Worm (Caenorhabditis elegans) whole organism, L3 larva: ENCODE results near the gene let-721.

Source experiments
- R02D3.7 ChIP-seq: fragments of 150-350 bp; optimal IDR thresholded peaks from 2 replicates; lab custom pipeline; 2014; ENCODE audit warnings: missing biosample characterization, missing genetic modification characterization
- ZK546.5 ChIP-seq: sonication (generic microtip); optimal IDR thresholded peaks from 2 replicates; lab custom pipeline; 2017; ENCODE audit warnings: missing biosample characterization, missing genetic modification characterization
- aly-2 ChIP-seq: fragments of 150-350 bp; optimal IDR thresholded peaks from 2 replicates; lab custom pipeline; 2014; ENCODE audit warnings: missing biosample characterization, missing genetic modification characterization
- ceh-16 ChIP-seq: sonication (generic microtip); optimal IDR thresholded peaks from 2 replicates; lab custom pipeline; 2017; ENCODE audit warnings: missing biosample characterization, missing genetic modification characterization
- ceh-28 ChIP-seq: fragments of 150-350 bp; optimal IDR thresholded peaks from 2 replicates; lab custom pipeline; 2014; ENCODE audit warnings: missing biosample characterization, missing genetic modification reagents, missing genetic modification characterization
- ceh-82 ChIP-seq: fragments of 150-350 bp; optimal IDR thresholded peaks from 2 replicates; lab custom pipeline; 2014; ENCODE audit warnings: missing biosample characterization, missing genetic modification characterization
- ceh-9 ChIP-seq: sonication (generic microtip); optimal IDR thresholded peaks from 2 replicates; lab custom pipeline; 2018; ENCODE audit warnings: missing biosample characterization, missing genetic modification characterization
- daf-12 ChIP-seq: fragments of 150-350 bp; optimal IDR thresholded peaks from 2 replicates; lab custom pipeline; 2014; ENCODE audit warnings: missing biosample characterization, missing genetic modification reagents, missing genetic modification characterization
- egl-5 ChIP-seq: fragments of 150-350 bp; optimal IDR thresholded peaks from 2 replicates; lab custom pipeline; 2017; ENCODE audit warnings: missing biosample characterization, missing genetic modification reagents, missing genetic modification characterization, inconsistent platforms
- elt-1 ChIP-seq: fragments of 150-350 bp; optimal IDR thresholded peaks from 2 replicates; lab custom pipeline; 2014; ENCODE audit warnings: missing biosample characterization, missing genetic modification characterization
- elt-2 ChIP-seq: sonication (generic microtip); optimal IDR thresholded peaks from 2 replicates; lab custom pipeline; 2016; ENCODE audit warnings: missing genetic modification reagents, mild to moderate bottlenecking, missing genetic modification characterization, missing compliant biosample characterization
- elt-3 ChIP-seq, 3 experiments: fragments of 150-350 bp in 1 of 3; sonication (generic microtip) in 2 of 3; optimal IDR thresholded peaks; 2 replicates in 2 of 3; 4 replicates in 1 of 3; lab custom pipeline; 2014 to 2017; ENCODE audit warnings: missing biosample characterization in 3 of 3, missing genetic modification characterization in 3 of 3
- eor-1 ChIP-seq, 2 experiments: fragments of 150-350 bp; optimal IDR thresholded peaks; 2 replicates each; lab custom pipeline; 2014 to 2018; ENCODE audit warnings: missing biosample characterization in 2 of 2, missing genetic modification characterization in 2 of 2
- fkh-10 ChIP-seq: sonication (generic microtip); optimal IDR thresholded peaks from 2 replicates; lab custom pipeline; 2017; ENCODE audit warnings: missing biosample characterization, missing genetic modification reagents, missing genetic modification characterization
- fkh-2 ChIP-seq: fragments of 150-350 bp; optimal IDR thresholded peaks from 2 replicates; lab custom pipeline; 2014; ENCODE audit warnings: missing biosample characterization, missing genetic modification reagents, missing genetic modification characterization
- fos-1 ChIP-seq: fragments of 150-350 bp; optimal IDR thresholded peaks from 2 replicates; lab custom pipeline; 2014; ENCODE audit warnings: missing biosample characterization, missing genetic modification characterization
- hmg-11 ChIP-seq: sonication (generic microtip); optimal IDR thresholded peaks from 2 replicates; lab custom pipeline; 2016; ENCODE audit warnings: missing genetic modification characterization, missing compliant biosample characterization
- jun-1 ChIP-seq: fragments of 150-350 bp; optimal IDR thresholded peaks from 2 replicates; lab custom pipeline; 2014; ENCODE audit warnings: missing biosample characterization, missing genetic modification reagents, missing genetic modification characterization
- lin-15B ChIP-seq: fragments of 150-350 bp; optimal IDR thresholded peaks from 2 replicates; lab custom pipeline; 2014; ENCODE audit warnings: missing biosample characterization, missing genetic modification characterization
- lin-39 ChIP-seq: fragments of 150-350 bp; optimal IDR thresholded peaks from 2 replicates; lab custom pipeline; 2018; ENCODE audit warnings: missing biosample characterization, missing genetic modification reagents, missing genetic modification characterization
- lsy-12 ChIP-seq: sonication (generic microtip); optimal IDR thresholded peaks from 2 replicates; lab custom pipeline; 2016; ENCODE audit warnings: mild to moderate bottlenecking, missing genetic modification characterization, missing compliant biosample characterization
- mdl-1 ChIP-seq: fragments of 150-350 bp; optimal IDR thresholded peaks from 2 replicates; lab custom pipeline; 2014; ENCODE audit warnings: missing biosample characterization, missing genetic modification characterization
- mml-1 ChIP-seq: fragments of 150-350 bp; sonication (generic microtip); optimal IDR thresholded peaks from 3 replicates; lab custom pipeline; 2014; ENCODE audit warnings: missing biosample characterization, missing genetic modification characterization
- nfya-1 ChIP-seq: sonication (generic microtip); optimal IDR thresholded peaks from 2 replicates; lab custom pipeline; 2017; ENCODE audit warnings: missing genetic modification characterization, mild to moderate bottlenecking, missing compliant biosample characterization, antibody characterized with exemption, moderate library complexity; ENCODE audit not compliant: insufficient read depth
- nhr-11 ChIP-seq: fragments of 150-350 bp; optimal IDR thresholded peaks from 2 replicates; lab custom pipeline; 2014; ENCODE audit warnings: missing biosample characterization, missing genetic modification characterization
- nhr-12 ChIP-seq: fragments of 150-350 bp; optimal IDR thresholded peaks from 2 replicates; lab custom pipeline; 2014; ENCODE audit warnings: missing biosample characterization, missing genetic modification characterization
- nhr-23 ChIP-seq: fragments of 150-350 bp; optimal IDR thresholded peaks from 2 replicates; lab custom pipeline; 2014; ENCODE audit warnings: missing biosample characterization, missing genetic modification reagents, missing genetic modification characterization
- nhr-237 ChIP-seq: fragments of 150-350 bp; optimal IDR thresholded peaks from 2 replicates; lab custom pipeline; 2014; ENCODE audit warnings: missing biosample characterization, missing genetic modification characterization
- nhr-25 ChIP-seq: sonication (generic microtip); optimal IDR thresholded peaks from 2 replicates; lab custom pipeline; 2017; ENCODE audit warnings: missing biosample characterization, missing genetic modification characterization
- nhr-43 ChIP-seq: sonication (generic microtip); optimal IDR thresholded peaks from 2 replicates; lab custom pipeline; 2016; ENCODE audit warnings: mild to moderate bottlenecking, missing genetic modification characterization, missing compliant biosample characterization; ENCODE audit not compliant: poor library complexity, severe bottlenecking
- nhr-67 ChIP-seq: fragments of 150-350 bp; optimal IDR thresholded peaks from 2 replicates; lab custom pipeline; 2014; ENCODE audit warnings: missing biosample characterization, missing genetic modification characterization
- nhr-76 ChIP-seq: fragments of 150-350 bp; sonication (generic microtip); optimal IDR thresholded peaks from 5 replicates; lab custom pipeline; 2014; ENCODE audit warnings: missing biosample characterization, missing genetic modification characterization
- nhr-77 ChIP-seq: fragments of 150-350 bp; optimal IDR thresholded peaks from 2 replicates; lab custom pipeline; 2014; ENCODE audit warnings: missing biosample characterization, missing genetic modification characterization
- pha-4 ChIP-seq: fragments of 150-350 bp; optimal IDR thresholded peaks from 2 replicates; lab custom pipeline; 2014; ENCODE audit warnings: missing biosample characterization, missing genetic modification reagents, missing genetic modification characterization
- pqm-1 ChIP-seq: fragments of 150-350 bp; optimal IDR thresholded peaks from 2 replicates; lab custom pipeline; 2017; ENCODE audit warnings: missing biosample characterization, missing genetic modification characterization, inconsistent platforms
- sea-2 ChIP-seq: fragments of 150-350 bp; sonication (generic microtip); optimal IDR thresholded peaks from 4 replicates; lab custom pipeline; 2014; ENCODE audit warnings: missing biosample characterization, missing genetic modification reagents, missing genetic modification characterization
- skn-1 ChIP-seq: fragments of 150-350 bp; optimal IDR thresholded peaks from 2 replicates; lab custom pipeline; 2014; ENCODE audit warnings: missing biosample characterization, missing genetic modification characterization
- snpc-4 ChIP-seq: fragments of 150-350 bp; optimal IDR thresholded peaks from 2 replicates; lab custom pipeline; 2014; ENCODE audit warnings: missing biosample characterization, missing genetic modification characterization
- tbx-2 ChIP-seq: sonication (generic microtip); optimal IDR thresholded peaks from 2 replicates; lab custom pipeline; 2016; ENCODE audit warnings: mild to moderate bottlenecking, missing genetic modification characterization, missing compliant biosample characterization
- zag-1 ChIP-seq: fragments of 150-350 bp; optimal IDR thresholded peaks from 2 replicates; lab custom pipeline; 2014; ENCODE audit warnings: missing biosample characterization, missing genetic modification characterization
- ztf-11 ChIP-seq: fragments of 150-350 bp; optimal IDR thresholded peaks from 2 replicates; lab custom pipeline; 2014; ENCODE audit warnings: missing biosample characterization, missing genetic modification characterization
- ztf-4 ChIP-seq: fragments of 150-350 bp; optimal IDR thresholded peaks from 2 replicates; lab custom pipeline; 2014; ENCODE audit warnings: missing biosample characterization, missing genetic modification characterization

let-721 gene

ce11 chrIII:6431766-6432228 is 14.9 kb downstream of the let-721 start, which contains the start of the genes mrps-17 and txdc-9 (continued):
- peak; percentile 67 for TF ChIP-seq skn-1 (tag; lab: Kevin White, UChicago)
- TF ChIP-seq snpc-4: no peak
- TF ChIP-seq ceh-28 (tag; lab: Kevin White, UChicago): peak; percentile 59
- peak; percentile 50 for TF ChIP-seq nhr-25 (tag; lab: Kevin White, UChicago)
- peak; percentile 14 for TF ChIP-seq nhr-11 (tag; lab: Kevin White, UChicago)
- TF ChIP-seq ceh-16 (tag; lab: Kevin White, UChicago): no peak
- no peak for TF ChIP-seq ztf-11 (tag; lab: Kevin White, UChicago)
- no peak for TF ChIP-seq sea-2 (GFP tag; lab: Kevin White, UChicago)
- peak; percentile 44 for TF ChIP-seq pqm-1 (tag; lab: Kevin White, UChicago)
- no peak for TF ChIP-seq eor-1 (tag; optimal IDR thresholded peaks at IDR 0.05; lab: Kevin White, UChicago)
- TF ChIP-seq ZK546.5 (tag; lab: Kevin White, UChicago): no peak
- no peak for TF ChIP-seq fkh-2 (tag; lab: Kevin White, UChicago)
- TF ChIP-seq egl-5 (tag; lab: Kevin White, UChicago): peak; percentile 74
- no peak for TF ChIP-seq mdl-1 (tag; lab: Kevin White, UChicago)
- no peak for TF ChIP-seq mml-1 (tag; lab: Kevin White, UChicago)
- peak; percentile 89 for TF ChIP-seq lin-15B (tag; lab: Kevin White, UChicago)
- TF ChIP-seq nhr-237: no peak
- no peak for TF ChIP-seq ztf-4 (tag; lab: Kevin White, UChicago)
- peak; percentile 69 for TF ChIP-seq hmg-11 (tag; lab: Kevin White, UChicago)
- no peak for TF ChIP-seq aly-2 (tag; lab: Kevin White, UChicago)
- TF ChIP-seq elt-2 (tag; lab: Kevin White, UChicago): peak; percentile 33
- no peak for TF ChIP-seq tbx-2 (tag; lab: Kevin White, UChicago)
- TF ChIP-seq R02D3.7: peak; percentile 32

ce11 chrIII:6430834-6431233 is 15.9 kb downstream of the let-721 start, which contains the start of gene popl-1:
TSS of gene popl-1 (minus strand) at chrIII:6430934.
- TF ChIP-seq pqm-1 (tag; lab: Kevin White, UChicago) (no peak), hmg-11 (tag; lab: Kevin White, UChicago) (no peak)

ce11 chrIII:6427205-6427604 is 19.5 kb downstream of the let-721 start, which contains the start of gene C05D11.8:
TSS of gene C05D11.8 (minus strand) at chrIII:6427305.
- TF ChIP-seq sea-2 (GFP tag; lab: Kevin White, UChicago) (no peak), lsy-12 (tag; lab: Kevin White, UChicago) (no peak), ZK546.5 (tag; lab: Kevin White, UChicago) (no peak), elt-3 (tag; optimal IDR thresholded peaks at IDR 0.05; lab: Kevin White, UChicago) (no peak), fos-1 (no peak)

ce11 chrIII:6422721-6423120 is 24.0 kb downstream of the let-721 start:
- TF ChIP-seq snpc-4 (no peak), nhr-11 (tag; lab: Kevin White, UChicago) (no peak), ZK546.5 (tag; lab: Kevin White, UChicago) (no peak), nhr-23 (tag; lab: Kevin White, UChicago) (no peak), fkh-2 (tag; lab: Kevin White, UChicago) (no peak), egl-5 (tag; lab: Kevin White, UChicago) (no peak), hmg-11 (tag; lab: Kevin White, UChicago) (no peak), pqm-1 (tag; lab: Kevin White, UChicago) (peak; percentile 85), elt-2 (tag; lab: Kevin White, UChicago) (peak; percentile 34), ceh-9 (tag; lab: Kevin White, UChicago) (no peak), nhr-67 (tag; lab: Kevin White, UChicago) (no peak), ztf-4 (tag; lab: Kevin White, UChicago) (no peak), sea-2 (GFP tag; lab: Kevin White, UChicago) (no peak), eor-1 (tag; optimal IDR thresholded peaks at IDR 0.05; lab: Kevin White, UChicago) (no peak), nhr-12 (no peak), ceh-28 (tag; lab: Kevin White, UChicago) (no peak), nhr-77 (tag; lab: Kevin White, UChicago) (no peak), ceh-82 (no peak), mml-1 (tag; lab: Kevin White, UChicago) (no peak), lin-39 (no peak), pha-4 (tag; lab: Kevin White, UChicago) (no peak), lsy-12 (tag; lab: Kevin White, UChicago) (peak; percentile 2), elt-3 (tag; optimal IDR thresholded peaks at IDR 0.05; lab: Kevin White, UChicago) (no peak), tbx-2 (tag; lab: Kevin White, UChicago) (no peak), fkh-10 (no peak), jun-1 (tag; lab: Kevin White, UChicago) (peak; percentile 10), mdl-1 (tag; lab: Kevin White, UChicago) (no peak), lin-15B (tag; lab: Kevin White, UChicago) (no peak), nhr-43 (tag; lab: Kevin White, UChicago) (no peak), elt-1 (tag; lab: Kevin White, UChicago) (peak; percentile 14), daf-12 (no peak), zag-1 (tag; lab: Kevin White, UChicago) (no peak), R02D3.7 (no peak), nfya-1 (tag; lab: Kevin White, UChicago) (no peak), nhr-76 (no peak)
- TF ChIP-seq, all 47 proteins: peak for 5
